Worm (Caenorhabditis elegans): ENCODE results near the gene F48G7.13.

ce11 chrV:598626-599025 is 16.7 kb upstream of the F48G7.13 start:
- TF ChIP-seq egl-5 (tag; optimal IDR thresholded peaks at IDR 0.05) (no peak), elt-3 (tag; optimal IDR thresholded peaks at IDR 0.05) (no peak), nhr-237 (tag; optimal IDR thresholded peaks at IDR 0.05) (no peak), nhr-11 (tag; optimal IDR thresholded peaks at IDR 0.05) (no peak)
